Worm (Caenorhabditis elegans) whole organism, early embryonic: ENCODE measurements around the gene F20D6.5.

Experiments used
- B0310.2 ChIP-seq: sonication (generic microtip); optimal IDR thresholded peaks from 2 replicates; lab custom pipeline; 2016; ENCODE audit warnings: mild to moderate bottlenecking, missing genetic modification characterization, missing compliant biosample characterization
- F13C5.2 ChIP-seq: sonication (generic microtip); optimal IDR thresholded peaks from 2 replicates; lab custom pipeline; 2017; ENCODE audit warnings: mild to moderate bottlenecking, missing genetic modification characterization, inconsistent platforms, missing compliant biosample characterization
- aly-1 ChIP-seq: sonication (generic microtip); optimal IDR thresholded peaks from 2 replicates; lab custom pipeline; 2016; ENCODE audit warnings: missing genetic modification characterization, missing compliant biosample characterization
- ama-1 ChIP-seq: fragments of 150-350 bp; optimal IDR thresholded peaks from 2 replicates; lab custom pipeline; 2014
- ceh-13 ChIP-seq: fragments of 200-800 bp; sonication (Bioruptor generic); optimal IDR thresholded peaks from 2 replicates; lab custom pipeline; 2018; ENCODE audit warnings: mild to moderate bottlenecking, missing genetic modification characterization, missing compliant biosample characterization
- ceh-36 ChIP-seq: sonication (generic microtip); optimal IDR thresholded peaks from 2 replicates; lab custom pipeline; 2016; ENCODE audit warnings: missing genetic modification characterization, inconsistent platforms, missing compliant biosample characterization
- ets-7 ChIP-seq: sonication (generic microtip); optimal IDR thresholded peaks from 2 replicates; lab custom pipeline; 2016; ENCODE audit warnings: missing genotype, missing genetic modification characterization, missing compliant biosample characterization
- flt-1 ChIP-seq: fragments of 200-800 bp; sonication (Bioruptor generic); IDR thresholded peaks from 2 replicates; pipeline ENCODE4 v1.3.6; 2022; ENCODE audit warnings: missing genetic modification characterization, missing compliant biosample characterization
- hmbx-1 ChIP-seq: sonication (generic microtip); optimal IDR thresholded peaks from 2 replicates; lab custom pipeline; 2016; ENCODE audit warnings: mild to moderate bottlenecking, missing genetic modification characterization, missing compliant biosample characterization
- hmg-4 ChIP-seq: fragments of 200-800 bp; sonication (Bioruptor generic); optimal IDR thresholded peaks from 2 replicates; lab custom pipeline; 2018; ENCODE audit warnings: mild to moderate bottlenecking, missing genetic modification characterization, missing compliant biosample characterization
- hnd-1 ChIP-seq: sonication (generic microtip); optimal IDR thresholded peaks from 2 replicates; lab custom pipeline; 2016; ENCODE audit warnings: missing genetic modification characterization, missing compliant biosample characterization
- pes-1 ChIP-seq: fragments of 200-800 bp; sonication (Bioruptor generic); IDR thresholded peaks from 2 replicates; pipeline ENCODE4 v1.3.6; 2022; ENCODE audit warnings: missing genetic modification reagents, missing genetic modification characterization, missing compliant biosample characterization
- scrt-1 ChIP-seq: fragments of 200-800 bp; sonication (Bioruptor generic); IDR thresholded peaks from 2 replicates; pipeline ENCODE4 v1.3.6; 2022; ENCODE audit warnings: missing genetic modification characterization, missing compliant biosample characterization
- sea-1 ChIP-seq: fragments of 200-800 bp; sonication (Bioruptor generic); conservative IDR thresholded peaks from 2 replicates; pipeline ENCODE4 v1.3.6; 2022; ENCODE audit warnings: missing genetic modification characterization, missing compliant biosample characterization
- tbx-11 ChIP-seq: fragments of 200-800 bp; sonication (Bioruptor generic); IDR thresholded peaks from 2 replicates; pipeline ENCODE4 v1.3.6; 2022; ENCODE audit warnings: missing genetic modification characterization, missing compliant biosample characterization
- tbx-37 ChIP-seq: fragments of 200-800 bp; sonication (Bioruptor generic); conservative IDR thresholded peaks from 2 replicates; pipeline ENCODE4 v1.3.6; 2022; ENCODE audit warnings: missing genetic modification reagents, missing genetic modification characterization, missing compliant biosample characterization
- tra-4 ChIP-seq: sonication (generic microtip); optimal IDR thresholded peaks from 2 replicates; lab custom pipeline; 2017; ENCODE audit warnings: missing genetic modification characterization, missing compliant biosample characterization

Gene F20D6.5

ce11 chrV:8130812-8131211, 30.9 kb upstream of the F20D6.5 start:
- TF ChIP-seq hmbx-1, result no peak
- TF ChIP-seq flt-1, result no peak
- TF ChIP-seq tbx-11 (GFP tag; lab: Robert Waterston, UW), result no peak
- TF ChIP-seq pes-1 (GFP tag; lab: Robert Waterston, UW), result no peak
- no peak for TF ChIP-seq F13C5.2
- TF ChIP-seq ama-1 (lab: Kevin White, UChicago), result no peak
- no peak for TF ChIP-seq ets-7 (tag; lab: Kevin White, UChicago)
- TF ChIP-seq scrt-1 (GFP tag; lab: Robert Waterston, UW), result no peak
- no peak for TF ChIP-seq ceh-36 (tag; lab: Kevin White, UChicago)
- no peak for TF ChIP-seq hmg-4
- TF ChIP-seq aly-1 (tag; lab: Kevin White, UChicago), result no peak
- TF ChIP-seq hnd-1 (tag; lab: Kevin White, UChicago), result no peak
- no peak for TF ChIP-seq ceh-13 (GFP tag; lab: Kevin White, UChicago)

- TF ChIP-seq ama-1 (lab: Kevin White, UChicago) (no peak), hmbx-1 (no peak), ceh-13 (GFP tag; lab: Kevin White, UChicago) (no peak), flt-1 (no peak), tbx-37 (no peak), scrt-1 (GFP tag; lab: Robert Waterston, UW) (no peak), B0310.2 (no peak), F13C5.2 (no peak), ets-7 (tag; lab: Kevin White, UChicago) (no peak), hmg-4 (no peak), sea-1 (GFP tag; lab: Robert Waterston, UW) (no peak), pes-1 (GFP tag; lab: Robert Waterston, UW) (no peak), aly-1 (tag; lab: Kevin White, UChicago) (no peak), hnd-1 (tag; lab: Kevin White, UChicago) (no peak), tbx-11 (GFP tag; lab: Robert Waterston, UW) (no peak), ceh-36 (tag; lab: Kevin White, UChicago) (no peak)
These were observed 30.1 kb upstream of the F20D6.5 start for ce11 chrV:8131628-8132027.

- TF ChIP-seq ama-1 (lab: Kevin White, UChicago) (no peak), ceh-13 (GFP tag; lab: Kevin White, UChicago) (no peak), hmbx-1 (no peak), scrt-1 (GFP tag; lab: Robert Waterston, UW) (no peak), aly-1 (tag; lab: Kevin White, UChicago) (no peak)
These were observed 28.8 kb upstream of the F20D6.5 start, which contains the start of gene D1014.4 for ce11 chrV:8132926-8133325. Gene D1014.4 (plus strand): TSS chrV:8133226.

ce11 chrV:8143605-8144004, 18.2 kb upstream of the F20D6.5 start, which contains the start of gene D1014.2:
Gene D1014.2 (plus strand): TSS chrV:8143905.
- TF ChIP-seq tra-4, result no peak
- no peak for TF ChIP-seq ceh-36 (tag; lab: Kevin White, UChicago)
- TF ChIP-seq hnd-1 (tag; lab: Kevin White, UChicago), result no peak
- no peak for TF ChIP-seq aly-1 (tag; lab: Kevin White, UChicago)
- TF ChIP-seq ceh-13 (GFP tag; lab: Kevin White, UChicago), result no peak
- no peak for TF ChIP-seq F13C5.2
- no peak for TF ChIP-seq hmbx-1
- TF ChIP-seq B0310.2, result no peak
- TF ChIP-seq ets-7 (tag; lab: Kevin White, UChicago), result no peak
- TF ChIP-seq hmg-4, result no peak
- no peak for TF ChIP-seq flt-1
- TF ChIP-seq sea-1 (GFP tag; lab: Robert Waterston, UW), result no peak
- TF ChIP-seq scrt-1 (GFP tag; lab: Robert Waterston, UW), result no peak
- TF ChIP-seq pes-1 (GFP tag; lab: Robert Waterston, UW), result no peak
- TF ChIP-seq tbx-37, result no peak
- no peak for TF ChIP-seq ama-1 (lab: Kevin White, UChicago)

- no peak for TF ChIP-seq F13C5.2
- TF ChIP-seq ceh-13 (GFP tag; lab: Kevin White, UChicago), result no peak
- TF ChIP-seq hmg-4, result no peak
- TF ChIP-seq B0310.2, result no peak
- no peak for TF ChIP-seq flt-1
These were observed 17.2 kb upstream of the F20D6.5 start for ce11 chrV:8144515-8144914.

DNA sequence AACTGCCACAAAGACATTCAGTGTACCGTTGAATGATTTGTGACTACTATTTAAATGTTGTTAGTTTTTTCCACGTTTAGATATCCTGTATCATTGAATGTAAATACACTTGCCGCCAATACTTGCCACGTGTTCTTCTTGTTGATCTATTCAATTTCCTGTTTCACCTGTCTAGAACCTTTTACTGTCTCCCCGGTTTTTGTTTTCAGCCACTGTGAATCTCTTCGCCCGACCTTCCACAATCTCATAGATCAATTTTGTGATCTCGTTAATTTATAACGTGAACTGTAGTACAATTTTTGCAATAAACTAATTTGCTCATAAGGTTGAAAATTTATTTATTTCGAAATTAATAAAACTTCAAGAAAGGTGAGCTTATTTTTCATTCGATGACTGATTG, 16.4 kb upstream of the F20D6.5 start, which contains the start of gene D1014.13:
Gene D1014.13, plus strand, starts transcription at position 301 of the 400 bp plus-strand sequence.
- no peak for TF ChIP-seq tbx-11 (GFP tag; lab: Robert Waterston, UW)
- TF ChIP-seq tra-4, result no peak
- TF ChIP-seq B0310.2, result no peak
- TF ChIP-seq ama-1 (lab: Kevin White, UChicago), result no peak

ce11 chrV:8155743-8156142, 6.0 kb upstream of the F20D6.5 start:
- no peak for TF ChIP-seq hmg-4
- TF ChIP-seq ets-7 (tag; lab: Kevin White, UChicago), result no peak
- no peak for TF ChIP-seq hmbx-1
- no peak for TF ChIP-seq aly-1 (tag; lab: Kevin White, UChicago)
- no peak for TF ChIP-seq pes-1 (GFP tag; lab: Robert Waterston, UW)
- no peak for TF ChIP-seq tbx-11 (GFP tag; lab: Robert Waterston, UW)
- TF ChIP-seq sea-1 (GFP tag; lab: Robert Waterston, UW), result no peak
- TF ChIP-seq B0310.2, result no peak
- TF ChIP-seq tra-4, result no peak
- TF ChIP-seq flt-1, result no peak
- TF ChIP-seq ceh-36 (tag; lab: Kevin White, UChicago), result no peak
- TF ChIP-seq tbx-37, result no peak
- TF ChIP-seq F13C5.2, result no peak
- no peak for TF ChIP-seq ama-1 (lab: Kevin White, UChicago)

- TF ChIP-seq ceh-13 (GFP tag; lab: Kevin White, UChicago), result no peak
- no peak for TF ChIP-seq hmg-4
- TF ChIP-seq ets-7 (tag; lab: Kevin White, UChicago), result no peak
- TF ChIP-seq flt-1, result no peak
- TF ChIP-seq tra-4, result no peak
- TF ChIP-seq tbx-11 (GFP tag; lab: Robert Waterston, UW), result no peak
- no peak for TF ChIP-seq tbx-37
- TF ChIP-seq scrt-1 (GFP tag; lab: Robert Waterston, UW), result no peak
These were observed 4.3 kb upstream of the F20D6.5 start, which contains the start of gene sul-2 for ce11 chrV:8157446-8157845. Gene sul-2 (plus strand): TSS chrV:8157746.
